Worm (Caenorhabditis elegans): ENCODE measurements around the gene gkow-1.

gkow-1 gene

DNA sequence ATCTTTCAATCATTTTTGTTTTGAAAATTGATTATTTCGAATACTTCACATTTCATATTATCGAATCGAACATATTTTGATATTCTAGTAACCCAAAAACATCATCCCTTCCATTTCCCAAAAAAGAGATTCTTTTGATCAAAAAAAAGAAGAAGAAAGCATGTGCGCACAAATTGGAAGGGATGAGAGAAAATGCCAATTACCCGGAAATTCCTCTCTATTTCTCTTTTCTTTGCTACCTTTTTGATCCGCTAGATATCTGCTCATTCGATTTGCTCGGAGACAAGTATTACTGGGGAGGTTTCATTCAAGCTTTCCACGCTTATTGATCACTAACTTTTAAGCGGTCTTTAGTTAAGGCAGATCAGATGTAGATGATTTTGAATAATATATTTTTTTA, 38.9 kb downstream of the gkow-1 start:
- no peak for TF ChIP-seq unc-62 (GFP tag; optimal IDR thresholded peaks at IDR 0.05)

DNA sequence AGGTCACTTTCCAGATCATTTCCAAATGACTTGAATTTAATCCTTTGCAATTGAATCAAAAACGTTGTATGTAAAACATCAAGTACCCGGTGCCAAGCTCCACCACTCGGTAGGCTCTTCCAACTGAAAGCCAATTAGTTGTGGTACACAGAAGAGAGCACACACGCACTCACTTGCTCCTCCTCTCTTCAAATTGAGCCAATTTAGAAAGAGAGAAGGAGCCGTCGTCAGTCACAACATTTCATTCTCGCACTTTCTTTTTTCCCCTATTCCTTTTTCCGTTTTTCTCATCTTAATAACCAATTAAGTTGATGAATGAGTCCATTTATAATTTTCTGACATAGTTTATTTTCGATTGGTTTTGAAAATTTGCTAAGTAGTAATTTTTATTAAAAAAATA, 40.3 kb downstream of the gkow-1 start:
- no peak for TF ChIP-seq unc-62 (GFP tag; optimal IDR thresholded peaks at IDR 0.05)

DNA sequence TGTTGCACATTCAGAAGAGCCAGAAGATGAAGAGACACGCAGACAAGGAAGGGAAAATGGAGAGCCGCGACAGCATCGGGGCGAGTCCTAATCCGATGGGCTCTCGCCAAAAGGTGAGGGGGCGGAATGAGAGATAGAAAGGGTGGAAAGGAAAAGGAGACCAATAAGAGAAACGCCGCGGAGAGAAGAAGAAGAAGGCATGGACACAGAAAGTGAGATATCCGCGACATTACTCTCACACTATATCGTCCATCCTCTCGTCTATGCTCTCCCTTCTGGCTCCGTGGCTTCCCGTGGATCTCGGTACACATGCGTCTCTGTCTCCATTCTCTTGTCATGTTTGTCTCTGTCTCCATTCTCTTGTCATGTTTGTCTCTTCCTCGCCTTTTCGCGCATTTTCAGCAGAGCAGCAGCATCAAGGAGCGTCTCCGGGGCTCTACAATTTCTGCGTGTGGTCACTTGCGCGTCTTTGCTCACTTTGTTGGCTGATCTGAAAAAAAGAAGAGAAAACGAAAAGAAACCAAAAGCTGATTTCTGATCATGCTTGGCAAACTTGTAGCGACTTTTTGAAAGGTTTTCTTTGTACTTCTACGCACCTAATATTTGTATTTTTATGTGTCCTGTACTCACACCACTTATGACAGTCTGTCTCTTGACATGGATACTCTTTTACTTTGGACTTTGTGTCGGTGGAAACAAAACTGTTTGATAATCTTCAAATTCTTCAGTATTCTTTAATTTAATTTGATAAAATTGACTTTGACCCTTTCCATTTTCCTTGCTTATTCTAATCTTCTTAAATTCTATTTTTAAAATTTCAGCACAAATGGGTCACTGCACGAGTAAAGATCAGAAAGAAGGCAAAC, 45.5 kb downstream of the gkow-1 start, which contains the start of gene gpa-7:
gpa-7 (plus strand) TSS at position 816 of the 866 bp plus-strand sequence.
- TF ChIP-seq unc-62 (GFP tag; optimal IDR thresholded peaks at IDR 0.05) = no peak

DNA sequence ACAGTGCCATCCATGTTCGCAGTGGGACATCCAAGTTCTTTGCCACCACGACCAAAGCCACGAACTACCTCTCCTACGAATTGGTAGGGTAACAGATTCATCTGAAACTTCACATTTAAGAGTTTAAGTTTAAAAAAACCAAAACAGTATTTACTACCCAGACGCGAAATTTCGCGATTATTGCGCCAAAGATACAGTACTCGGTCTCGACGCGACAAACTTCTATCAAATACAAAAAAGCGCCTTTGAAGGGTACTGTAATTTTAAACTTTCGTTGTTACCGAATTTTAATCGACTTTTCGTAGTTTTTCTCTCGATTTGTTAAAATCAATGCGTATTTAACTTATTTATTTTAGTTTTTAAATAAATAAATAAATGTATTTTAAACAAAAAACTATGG, 51.4 kb downstream of the gkow-1 start, which contains the start of gene rfk-1:
rfk-1 (minus strand) TSS at position 101 of the 400 bp plus-strand sequence.
- TF ChIP-seq unc-62 (GFP tag; optimal IDR thresholded peaks at IDR 0.05) = no peak
